Fruit fly (Drosophila melanogaster): Measurements from ENCODE around the gene COX6CL.

COX6CL gene

DNA sequence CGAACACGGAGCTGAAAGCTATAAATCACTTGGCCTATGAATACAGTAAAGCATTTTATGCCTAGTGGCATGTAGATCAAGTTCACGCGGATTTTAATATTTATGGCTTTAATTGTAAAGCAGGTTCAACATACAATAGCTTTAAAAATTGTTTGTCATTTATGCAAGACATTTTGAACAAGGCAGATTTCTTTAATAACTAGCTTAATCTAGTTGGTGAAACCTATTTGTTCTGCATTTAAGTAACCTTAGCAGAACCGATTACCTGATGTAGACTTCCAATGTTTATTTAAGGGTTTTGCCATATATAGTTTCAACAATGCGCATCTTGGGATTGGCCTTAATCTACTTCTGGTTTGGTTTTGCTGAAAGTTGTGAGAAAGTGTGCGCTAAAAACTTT, 7.0 kb downstream of the COX6CL start, which contains the start of gene CG43307:
TSS of gene CG43307 (plus strand) at position 301 of the 400 bp plus-strand sequence.
- no peak for TF ChIP-seq Eip75B (GFP tag; optimal IDR thresholded peaks at IDR 0.05)

DNA sequence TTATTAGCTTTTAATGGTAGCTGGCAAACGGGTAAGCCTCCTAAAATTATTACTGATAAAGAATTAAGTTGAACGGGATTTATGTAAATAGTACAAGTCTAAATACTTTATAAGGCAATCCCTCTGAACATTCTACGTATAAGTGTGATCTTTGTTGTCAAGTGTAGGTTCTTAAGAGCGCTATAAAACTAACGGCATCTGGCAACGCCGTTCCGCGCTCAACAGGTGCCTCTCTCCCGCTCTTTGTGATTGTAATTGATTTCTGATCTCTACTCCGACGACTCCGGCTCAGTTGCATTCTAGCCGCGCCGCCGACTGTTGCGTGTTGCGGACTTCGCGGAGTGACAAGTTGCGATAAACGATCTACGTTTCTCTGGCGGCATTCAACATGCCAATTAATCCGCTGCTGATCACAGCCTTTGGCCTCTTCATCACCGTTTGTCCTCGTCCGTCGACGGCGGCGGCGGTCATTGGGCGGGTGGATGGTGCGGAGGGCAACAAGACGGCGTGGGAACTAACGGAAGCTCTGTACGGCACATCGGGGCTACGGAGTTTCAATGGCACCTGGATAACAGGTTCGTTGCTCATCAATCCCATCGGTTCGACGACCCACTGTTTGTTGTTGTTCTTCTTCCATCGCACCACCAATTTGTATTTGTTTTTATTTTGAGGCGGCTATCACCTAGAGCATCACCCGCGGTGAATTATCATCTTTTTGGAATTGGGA, 13.0 kb downstream of the COX6CL start, which contains the start of gene CG11034:
TSS of gene CG11034 (plus strand) at position 305 of the 727 bp plus-strand sequence.
- TF ChIP-seq CG8119 (GFP tag; IDR thresholded peaks at IDR 0.05): peak; percentile 30; the same call in 1 of the 3 replicates
- peak; percentile 29 for TF ChIP-seq CG3919 (GFP tag; optimal IDR thresholded peaks at IDR 0.05)
- peak; percentile 61; the same call in 2 of the 3 replicates for TF ChIP-seq eg (GFP tag; IDR thresholded peaks at IDR 0.05)
- no peak for TF ChIP-seq Lpt (GFP tag; optimal IDR thresholded peaks at IDR 0.05)
- TF ChIP-seq CG6163 (GFP tag; IDR thresholded peaks at IDR 0.05): 0 out of 3 replicates have a peak, but pooled peaks have one; percentile 25
- no peak for TF ChIP-seq CG6792 (GFP tag; optimal IDR thresholded peaks at IDR 0.05)
- TF ChIP-seq Eip78C (GFP tag): peak; percentile 46
- TF ChIP-seq Ets96B (tag; optimal IDR thresholded peaks at IDR 0.05): no peak
- no peak for TF ChIP-seq Gug (GFP tag; IDR thresholded peaks at IDR 0.05)
- peak in 1 of 2 experiments; percentile 46 for TF ChIP-seq ss (GFP tag; optimal IDR thresholded peaks at IDR 0.05)
- no peak for TF ChIP-seq Ets21C (GFP tag; optimal IDR thresholded peaks at IDR 0.05)
- peak; percentile 96 for TF ChIP-seq CG1621 (tag; optimal IDR thresholded peaks at IDR 0.05)
- TF ChIP-seq lz (GFP tag; optimal IDR thresholded peaks at IDR 0.05): peak; percentile 6
- TF ChIP-seq svp (GFP tag): peak; percentile 97
- TF ChIP-seq fkh (GFP tag; optimal IDR thresholded peaks at IDR 0.05): no peak
- TF ChIP-seq Met (GFP tag; optimal IDR thresholded peaks at IDR 0.05): peak; percentile 17

DNA sequence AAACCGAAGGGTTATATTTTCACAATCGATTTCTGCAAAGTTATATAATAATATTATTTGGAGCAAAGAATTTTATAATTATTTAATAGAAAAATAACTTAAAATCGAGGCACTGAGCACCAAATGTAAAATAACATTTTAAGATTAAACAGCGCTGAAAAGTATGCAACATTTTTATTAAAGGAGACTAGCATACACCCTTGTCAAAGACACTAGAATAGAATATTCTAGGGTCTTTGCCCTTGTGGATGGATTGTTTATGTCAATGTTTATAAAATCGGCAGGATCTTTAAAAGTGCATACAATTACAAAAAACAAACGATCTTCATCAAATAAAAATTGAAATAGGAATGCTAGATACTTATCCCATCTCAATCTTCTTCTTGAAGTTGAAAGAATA, 14.2 kb downstream of the COX6CL start:
- TF ChIP-seq fkh (GFP tag; optimal IDR thresholded peaks at IDR 0.05): no peak
- peak; percentile 57 for TF ChIP-seq svp (GFP tag)

DNA sequence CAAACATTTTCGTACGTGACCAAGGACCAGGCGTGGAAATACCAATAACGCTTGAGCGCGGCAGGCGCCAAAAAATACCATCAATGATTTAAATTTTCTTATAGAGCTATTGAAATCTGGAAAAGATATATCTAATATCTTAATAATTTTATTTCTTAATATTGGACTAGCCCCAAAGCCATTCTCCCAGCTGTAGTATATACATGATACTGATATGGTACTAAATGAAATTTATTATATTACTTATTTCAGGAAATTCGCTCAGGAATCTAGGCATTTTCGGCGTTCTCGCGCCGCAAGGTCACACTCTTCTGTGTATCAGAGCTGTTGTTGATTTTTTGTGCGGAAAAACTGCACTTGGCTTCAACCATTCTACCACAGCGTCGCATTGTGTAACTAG, 16.3 kb downstream of the COX6CL start, which contains the start of the genes CG14005 and CG7239:
TSS of gene CG14005 (minus strand) at position 50 of the 400 bp plus-strand sequence.
TSS of gene CG7239 (plus strand) at position 295 of the 400 bp plus-strand sequence.
- TF ChIP-seq fkh (GFP tag; optimal IDR thresholded peaks at IDR 0.05) (peak; percentile 37), CG10669 (GFP tag; optimal IDR thresholded peaks at IDR 0.05) (no peak), esn (GFP tag; optimal IDR thresholded peaks at IDR 0.05) (peak; percentile 8)

DNA sequence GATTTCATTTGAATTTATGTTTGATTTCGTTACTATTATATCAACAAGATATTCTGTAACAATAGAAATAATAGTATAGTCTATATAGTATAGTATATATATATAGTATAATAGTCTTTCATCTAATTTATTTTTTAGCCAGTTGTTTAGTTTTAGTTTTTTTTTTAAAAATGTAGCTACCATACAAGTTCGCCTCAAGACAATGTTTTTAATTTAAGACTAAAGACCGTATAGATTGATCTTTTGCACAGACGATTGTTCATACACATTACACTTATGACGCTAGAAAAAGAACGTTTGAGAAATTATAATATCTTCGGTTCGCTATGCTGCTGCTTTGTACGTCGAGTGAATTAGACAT, 17.9 kb downstream of the COX6CL start:
- TF ChIP-seq Gug (GFP tag; IDR thresholded peaks at IDR 0.05): 0 out of 2 replicates have a peak, but pooled peaks have one; percentile 6
- no peak for TF ChIP-seq Ets21C (GFP tag; optimal IDR thresholded peaks at IDR 0.05)

DNA sequence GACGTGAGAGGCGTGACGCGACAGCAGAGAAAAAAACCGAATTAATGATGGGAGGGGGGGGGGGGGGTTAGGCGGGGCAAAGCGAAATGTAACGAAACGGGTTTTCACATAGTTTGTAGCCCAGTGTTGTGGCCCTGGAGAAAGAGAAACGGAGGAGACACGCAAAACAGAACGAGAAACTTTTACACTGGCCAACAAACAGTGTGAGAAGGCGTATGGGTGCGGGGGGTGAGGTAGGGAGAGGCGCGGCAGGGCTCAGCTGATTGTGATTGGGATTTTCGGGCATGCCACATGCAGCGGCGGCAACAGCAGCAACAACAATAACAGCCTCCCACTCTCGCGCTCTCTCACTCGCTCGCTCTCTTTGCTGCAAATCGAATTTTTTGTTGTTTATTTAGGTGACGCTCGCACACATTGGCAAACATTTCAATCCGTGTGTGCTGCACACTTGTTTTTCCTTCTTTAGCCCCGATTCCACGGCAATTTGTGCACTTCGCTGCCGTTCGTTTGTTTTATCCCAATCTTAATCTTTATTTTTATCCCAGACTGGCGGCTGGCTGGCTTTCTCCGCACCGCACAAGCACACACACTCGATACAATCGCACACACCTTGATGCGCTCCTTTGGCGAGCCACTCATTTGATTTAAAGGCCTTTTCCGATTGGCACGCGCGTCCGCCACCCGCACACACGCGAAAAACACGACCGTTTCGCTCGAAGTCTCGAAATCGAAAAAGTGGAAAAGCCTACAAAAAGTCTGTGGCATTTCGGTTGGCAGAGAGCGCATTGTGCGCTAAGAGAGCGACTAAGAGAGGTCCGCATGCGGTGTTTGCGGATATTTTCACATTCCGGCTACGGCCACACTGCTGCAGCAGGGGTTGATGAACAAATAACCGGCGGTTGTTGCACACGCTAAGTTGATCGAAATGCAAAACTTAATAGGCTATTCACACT, 18.5 kb downstream of the COX6CL start, which contains the start of gene CG9171:
TSS of gene CG9171 (minus strand) at position 819 of the 953 bp plus-strand sequence.
- TF ChIP-seq fkh (GFP tag; optimal IDR thresholded peaks at IDR 0.05) (peak; percentile 70), CG6808 (GFP tag; optimal IDR thresholded peaks at IDR 0.05) (peak; percentile 32), cyc (GFP tag; optimal IDR thresholded peaks at IDR 0.05) (no peak), achi (GFP tag; optimal IDR thresholded peaks at IDR 0.05) (peak; percentile 24), CG8319 (GFP tag; optimal IDR thresholded peaks at IDR 0.05) (peak; percentile 32), Hr4 (GFP tag; optimal IDR thresholded peaks at IDR 0.05) (no peak), CG15336 (GFP tag; IDR thresholded peaks at IDR 0.05) (no peak; the same call in none of the 2 replicates), CG8632 (GFP tag; optimal IDR thresholded peaks at IDR 0.05) (no peak), CG31627 (GFP tag; optimal IDR thresholded peaks at IDR 0.05) (peak; percentile 16), CG11294 (GFP tag; IDR thresholded peaks at IDR 0.05) (no peak), eg (GFP tag; IDR thresholded peaks at IDR 0.05) (peak; percentile 51), OdsH (GFP tag; optimal IDR thresholded peaks at IDR 0.05) (peak; percentile 10), pdm3 (GFP tag; optimal IDR thresholded peaks at IDR 0.05) (peak; percentile 20), dsx (GFP tag; optimal IDR thresholded peaks at IDR 0.05; ENCODE audit: poor library complexity, severe bottlenecking) (peak; percentile 94), ss (GFP tag; optimal IDR thresholded peaks at IDR 0.05) (peak; percentile 50 to 59), CG4318 (GFP tag; optimal IDR thresholded peaks at IDR 0.05) (no peak), Ets21C (GFP tag; optimal IDR thresholded peaks at IDR 0.05) (no peak), Eip93F (GFP tag; optimal IDR thresholded peaks at IDR 0.05) (no peak), CG6163 (GFP tag; IDR thresholded peaks at IDR 0.05) (peak; percentile 64; the same call in 2 of the 3 replicates), Eip78C (GFP tag) (peak; percentile 80), acj6 (GFP tag; optimal IDR thresholded peaks at IDR 0.05) (no peak), CG32006 (GFP tag; optimal IDR thresholded peaks at IDR 0.05) (peak; percentile 45), spab (GFP tag; optimal IDR thresholded peaks at IDR 0.05) (peak; percentile 40), svp (GFP tag) (no peak), Lpt (GFP tag; optimal IDR thresholded peaks at IDR 0.05) (no peak)
